Worm (Caenorhabditis elegans) whole organism, midembryonic: ENCODE measurements around the gene ZK1236.9.

Source experiments
- T22C8.4 ChIP-seq: fragments of 200-800 bp; sonication (Bioruptor generic); IDR thresholded peaks from 2 replicates; pipeline ENCODE4 v1.3.6; 2022; ENCODE audit warnings: missing genetic modification characterization, missing compliant biosample characterization
- cog-1 ChIP-seq: sonication (generic microtip); optimal IDR thresholded peaks from 2 replicates; lab custom pipeline; 2016; ENCODE audit warnings: missing genetic modification characterization, missing compliant biosample characterization
- flt-1 ChIP-seq: fragments of 200-800 bp; sonication (Bioruptor generic); IDR thresholded peaks from 2 replicates; pipeline ENCODE4 v1.3.6; 2022; ENCODE audit warnings: missing genetic modification characterization, missing compliant biosample characterization
- klf-2 ChIP-seq: fragments of 200-800 bp; sonication (Bioruptor generic); conservative IDR thresholded peaks from 2 replicates; pipeline ENCODE4 v1.3.6; 2022; ENCODE audit warnings: missing genetic modification reagents, missing genetic modification characterization, missing compliant biosample characterization
- med-1 ChIP-seq: sonication (generic microtip); optimal IDR thresholded peaks from 2 replicates; lab custom pipeline; 2017; ENCODE audit warnings: missing genetic modification characterization, mild to moderate bottlenecking, missing compliant biosample characterization, antibody characterized with exemption, missing genetic modification reagents; ENCODE audit not compliant: insufficient read depth
- ref-1 ChIP-seq: fragments of 200-800 bp; sonication (Bioruptor generic); conservative IDR thresholded peaks from 2 replicates; pipeline ENCODE4 v1.3.6; 2022; ENCODE audit warnings: missing genetic modification reagents, missing genetic modification characterization, missing compliant biosample characterization
- tab-1 ChIP-seq: fragments of 200-800 bp; sonication (Bioruptor generic); IDR thresholded peaks from 2 replicates; pipeline ENCODE4 v1.3.6; 2022; ENCODE audit warnings: missing genetic modification characterization, missing compliant biosample characterization
- ztf-23 ChIP-seq: fragments of 200-800 bp; sonication (Bioruptor generic); IDR thresholded peaks from 2 replicates; pipeline ENCODE4 v1.3.6; 2022; ENCODE audit warnings: missing genetic modification reagents, missing genetic modification characterization, missing compliant biosample characterization
- ztf-29 ChIP-seq: fragments of 200-800 bp; sonication (Bioruptor generic); IDR thresholded peaks from 2 replicates; pipeline ENCODE4 v1.3.6; 2022; ENCODE audit warnings: missing genetic modification reagents, missing genetic modification characterization, missing compliant biosample characterization

The ZK1236.9 gene

DNA sequence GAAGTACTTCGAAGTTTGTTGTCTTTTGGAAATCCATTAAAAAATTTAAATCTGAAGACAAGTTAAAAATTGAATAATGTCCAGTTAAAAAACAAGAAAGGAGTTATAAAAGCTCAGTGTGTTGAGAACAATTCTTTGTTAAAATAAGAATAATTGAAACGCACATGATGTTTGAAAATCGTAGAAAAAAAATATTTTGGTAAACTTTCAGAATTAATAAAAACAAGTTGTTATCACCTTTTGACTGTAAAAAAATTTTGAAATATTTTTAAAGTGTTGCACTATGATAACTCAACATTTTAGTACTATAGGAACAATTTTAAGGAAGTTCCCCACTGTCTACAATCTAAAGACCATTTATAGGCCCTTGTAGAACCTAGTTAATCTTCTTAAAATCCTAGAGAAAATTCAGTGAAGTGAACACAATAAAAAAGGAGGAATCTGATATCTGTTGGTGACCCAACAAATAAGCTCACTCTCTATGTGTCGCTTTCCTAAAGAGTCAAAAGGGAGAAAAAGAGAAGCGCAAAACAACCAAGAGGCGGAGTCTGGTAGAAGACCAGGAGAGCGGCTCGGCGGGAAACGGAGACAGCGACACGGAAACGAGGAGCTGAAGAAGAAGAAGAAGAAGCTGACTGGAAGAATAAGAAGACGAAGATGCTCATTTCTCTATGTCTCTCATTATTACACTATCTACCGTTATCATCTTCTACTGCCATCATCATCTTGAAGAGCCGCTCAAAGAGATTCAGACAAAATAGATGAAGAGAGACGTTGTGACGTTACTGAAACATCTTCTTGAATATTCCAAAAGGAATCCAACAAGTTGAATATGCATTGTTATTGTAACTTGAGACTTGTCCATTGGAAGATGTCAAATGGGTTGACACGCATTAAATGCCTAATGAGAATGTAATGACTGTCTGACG is 40.3 kb downstream of the ZK1236.9 start, which contains the start of gene ZK353.10:
Gene ZK353.10, minus strand, starts transcription at position 51 of the 929 bp plus-strand sequence.
- TF ChIP-seq ref-1 (GFP tag; lab: Robert Waterston, UW), result no peak
- TF ChIP-seq ztf-23, result no peak
- TF ChIP-seq tab-1, result no peak
- no peak for TF ChIP-seq ztf-29 (GFP tag; lab: Robert Waterston, UW)
- no peak for TF ChIP-seq flt-1
- TF ChIP-seq cog-1 (tag; lab: Kevin White, UChicago), result no peak
- TF ChIP-seq T22C8.4 (GFP tag; lab: Robert Waterston, UW), result no peak
- no peak for TF ChIP-seq med-1 (GFP tag; lab: Kevin White, UChicago)
- no peak for TF ChIP-seq klf-2

DNA sequence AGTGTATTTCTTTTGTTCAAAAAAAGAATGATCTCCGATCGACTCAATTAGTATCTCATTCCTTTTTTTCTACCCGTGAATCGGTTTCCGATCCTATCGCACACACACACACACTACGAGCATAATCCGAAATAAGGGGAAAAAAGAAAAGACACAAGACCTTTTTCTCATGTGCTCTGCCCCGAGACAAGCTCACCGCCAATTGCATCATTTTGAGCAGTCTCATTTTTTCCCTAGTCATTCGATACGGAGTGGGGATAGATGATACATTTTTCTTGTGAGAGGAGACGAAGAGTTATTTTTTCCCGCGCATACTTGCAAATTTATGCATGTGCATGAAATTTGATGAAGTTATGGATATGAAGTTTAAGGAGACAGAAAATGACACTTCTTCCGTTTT is 42.7 kb downstream of the ZK1236.9 start:
- TF ChIP-seq ztf-23, result no peak
- no peak for TF ChIP-seq tab-1
- TF ChIP-seq ztf-29 (GFP tag; lab: Robert Waterston, UW), result no peak
- no peak for TF ChIP-seq T22C8.4 (GFP tag; lab: Robert Waterston, UW)
- no peak for TF ChIP-seq cog-1 (tag; lab: Kevin White, UChicago)
- TF ChIP-seq med-1 (GFP tag; lab: Kevin White, UChicago), result no peak
- no peak for TF ChIP-seq ref-1 (GFP tag; lab: Robert Waterston, UW)
- no peak for TF ChIP-seq klf-2

DNA sequence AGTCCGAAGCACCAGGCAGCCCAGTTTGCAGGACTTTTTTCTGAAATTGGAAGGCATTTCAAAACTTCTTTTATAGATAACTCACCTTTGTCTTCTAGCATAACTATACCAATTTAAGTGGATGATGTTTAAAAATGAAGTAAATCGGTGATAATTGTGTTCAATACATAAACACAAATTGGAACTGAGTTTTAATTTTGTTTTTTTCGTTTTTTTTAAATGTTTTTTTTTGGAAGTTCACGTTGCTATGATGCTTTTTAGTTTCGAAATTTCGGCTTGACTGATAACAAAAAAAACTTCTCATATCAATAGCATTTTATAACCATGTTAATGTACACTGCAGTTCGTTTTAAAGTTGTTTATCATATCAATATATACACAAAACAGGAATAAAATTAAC is 45.4 kb downstream of the ZK1236.9 start, which contains the start of gene ZK353.4:
Gene ZK353.4, minus strand, starts transcription at position 101 of the 400 bp plus-strand sequence.
- no peak for TF ChIP-seq ztf-23
- no peak for TF ChIP-seq T22C8.4 (GFP tag; lab: Robert Waterston, UW)
- TF ChIP-seq med-1 (GFP tag; lab: Kevin White, UChicago), result no peak
- no peak for TF ChIP-seq flt-1
- TF ChIP-seq cog-1 (tag; lab: Kevin White, UChicago), result no peak
- TF ChIP-seq ref-1 (GFP tag; lab: Robert Waterston, UW), result no peak
- TF ChIP-seq klf-2, result no peak
- no peak for TF ChIP-seq ztf-29 (GFP tag; lab: Robert Waterston, UW)
- TF ChIP-seq tab-1, result no peak
